Worm (Caenorhabditis elegans) whole organism, late embryonic: ENCODE results near the gene C17E7.12.

Experiments
- Y22D7AL.16 ChIP-seq: sonication (generic microtip); optimal IDR thresholded peaks from 2 replicates; lab custom pipeline; 2016; ENCODE audit warnings: missing genetic modification characterization, missing compliant biosample characterization
- ceh-18 ChIP-seq: sonication (generic microtip); optimal IDR thresholded peaks from 2 replicates; lab custom pipeline; 2016; ENCODE audit warnings: missing genetic modification characterization, missing compliant biosample characterization
- pag-3 ChIP-seq: sonication (generic microtip); optimal IDR thresholded peaks from 2 replicates; lab custom pipeline; 2016; ENCODE audit warnings: missing compliant biosample characterization, missing genetic modification characterization, borderline replicate concordance
- unc-3 ChIP-seq, 2 experiments: fragments of 200-800 bp in 1 of 2; sonication (Bioruptor generic) in 1 of 2; sonication (generic microtip) in 1 of 2; conservative IDR thresholded peaks in 1 of 2; optimal IDR thresholded peaks in 1 of 2; 2 replicates each; pipeline versions ENCODE4 v1.3.6 to Lab custom; 2016 to 2022; ENCODE audit warnings: missing compliant biosample characterization in 2 of 2, missing genetic modification characterization in 2 of 2, missing genetic modification reagents in 1 of 2

DNA sequence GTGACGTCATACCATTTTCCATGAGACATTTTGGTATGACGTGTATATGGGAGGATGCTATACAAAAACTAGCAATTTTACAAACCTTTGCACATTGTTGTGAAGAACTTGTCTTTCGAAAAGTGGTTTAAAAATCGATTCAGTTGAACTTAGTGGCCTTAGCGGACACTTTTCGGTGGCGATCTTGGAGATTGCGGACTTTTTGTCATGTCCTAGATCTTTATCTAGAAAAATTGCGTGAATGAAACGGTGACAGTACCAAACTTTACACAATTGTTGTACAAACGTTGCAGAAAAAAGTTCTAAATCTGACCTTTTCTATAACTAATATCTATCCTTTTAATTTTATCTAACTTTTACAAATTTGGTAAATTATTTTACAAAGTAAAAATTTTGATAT lies 26.5 kb downstream of the C17E7.12 start:
- TF ChIP-seq ceh-18 (tag; lab: Kevin White, UChicago) (no peak), pag-3 (no peak), unc-3 (GFP tag; conservative IDR thresholded peaks at IDR 0.05; lab: Robert Waterston, UW) (no peak), unc-3 (tag; optimal IDR thresholded peaks at IDR 0.05; lab: Kevin White, UChicago) (no peak), Y22D7AL.16 (tag; lab: Kevin White, UChicago) (no peak)
